Worm (Caenorhabditis elegans): Measurements from ENCODE around the gene B0310.3.

B0310.3 gene

ce11 chrX:467338-467823 lies 53.4 kb downstream of the B0310.3 start:
- TF ChIP-seq dmd-6 (GFP tag; IDR thresholded peaks at IDR 0.05): no peak
- TF ChIP-seq unc-62 (GFP tag; optimal IDR thresholded peaks at IDR 0.05 in 1 of 2): peak in 1 of 2 experiments; percentile 99
- no peak for TF ChIP-seq unc-62 (tag; optimal IDR thresholded peaks at IDR 0.05)
- TF ChIP-seq aha-1 (tag): peak; percentile 91
- TF ChIP-seq daf-16 (GFP tag; optimal IDR thresholded peaks at IDR 0.05): no peak
- TF ChIP-seq daf-16 (tag; optimal IDR thresholded peaks at IDR 0.05): no peak

ce11 chrX:465931-466330 lies 54.9 kb downstream of the B0310.3 start:
- TF ChIP-seq nhr-42 (GFP tag; IDR thresholded peaks at IDR 0.05) (peak; percentile 63; the same call in 1 of the 2 replicates), Y75B8A.6 (GFP tag; IDR thresholded peaks at IDR 0.05) (0 out of 2 replicates have a peak, but pooled peaks have one; percentile 37), D1046.2 (GFP tag; IDR thresholded peaks at IDR 0.05) (0 out of 2 replicates have a peak, but pooled peaks have one; percentile 43), F26F4.8 (GFP tag; conservative IDR thresholded peaks at IDR 0.05) (peak; percentile 70; the same call in 1 of the 2 replicates), ctbp-1 (GFP tag; IDR thresholded peaks at IDR 0.05) (0 out of 2 replicates have a peak, but pooled peaks have one; percentile 39)

ce11 chrX:461623-462022 lies 59.2 kb downstream of the B0310.3 start:
- TF ChIP-seq dve-1 (tag; optimal IDR thresholded peaks at IDR 0.05; ENCODE audit: insufficient read depth): no peak
- TF ChIP-seq spr-3 (GFP tag; optimal IDR thresholded peaks at IDR 0.05): no peak
- 0 out of 2 replicates have a peak, but pooled peaks have one; percentile 28 for TF ChIP-seq mdt-29 (GFP tag; IDR thresholded peaks at IDR 0.05)
- TF ChIP-seq dmd-6 (GFP tag; IDR thresholded peaks at IDR 0.05): no peak
- TF ChIP-seq nhr-42 (GFP tag; IDR thresholded peaks at IDR 0.05): 0 out of 2 replicates have a peak, but pooled peaks have one; percentile 8
- TF ChIP-seq snpc-4 (tag; optimal IDR thresholded peaks at IDR 0.05): no peak
- peak; percentile 94 for TF ChIP-seq set-16 (GFP tag; IDR thresholded peaks at IDR 0.05)
- TF ChIP-seq dmd-8 (GFP tag; IDR thresholded peaks at IDR 0.05): 0 out of 2 replicates have a peak, but pooled peaks have one; percentile 62
- no peak for TF ChIP-seq lir-3 (tag; optimal IDR thresholded peaks at IDR 0.05)

Measured in whole organism, L4 larva.